Worm (Caenorhabditis elegans) whole organism, early embryonic: Measurements from ENCODE around the gene clec-134.

Experiments
- F13C5.2 ChIP-seq: sonication (generic microtip); optimal IDR thresholded peaks from 2 replicates; lab custom pipeline; 2017; ENCODE audit warnings: mild to moderate bottlenecking, missing genetic modification characterization, inconsistent platforms, missing compliant biosample characterization
- ama-1 ChIP-seq: fragments of 150-350 bp; optimal IDR thresholded peaks from 2 replicates; lab custom pipeline; 2014
- ceh-36 ChIP-seq: sonication (generic microtip); optimal IDR thresholded peaks from 2 replicates; lab custom pipeline; 2016; ENCODE audit warnings: missing genetic modification characterization, inconsistent platforms, missing compliant biosample characterization
- hnd-1 ChIP-seq: sonication (generic microtip); optimal IDR thresholded peaks from 2 replicates; lab custom pipeline; 2016; ENCODE audit warnings: missing genetic modification characterization, missing compliant biosample characterization
- tra-4 ChIP-seq: sonication (generic microtip); optimal IDR thresholded peaks from 2 replicates; lab custom pipeline; 2017; ENCODE audit warnings: missing genetic modification characterization, missing compliant biosample characterization

DNA sequence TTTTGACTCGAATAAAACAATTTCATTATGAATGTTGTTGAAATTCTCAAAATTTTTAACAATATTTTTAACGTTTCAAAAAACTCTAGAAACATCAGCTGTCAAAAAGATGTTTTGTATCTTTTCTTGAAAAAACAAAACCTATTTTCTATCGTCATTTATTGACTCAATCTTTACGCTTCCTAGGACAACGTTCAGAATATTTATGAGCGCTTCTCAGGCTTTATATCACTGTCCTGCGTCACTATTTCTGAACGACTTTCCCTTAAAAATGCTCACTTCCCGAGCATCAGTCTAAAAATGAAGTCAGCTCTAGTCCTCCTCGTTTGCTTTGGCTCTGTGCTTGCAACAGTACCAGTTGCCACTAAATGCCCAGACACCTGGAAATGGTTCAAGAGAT, 1.7 kb upstream of the clec-134 start, which contains the start of gene clec-133:
- TF ChIP-seq tra-4 (tag; lab: Kevin White, UChicago) (no peak), ceh-36 (tag; lab: Kevin White, UChicago) (no peak), F13C5.2 (no peak), hnd-1 (no peak), ama-1 (lab: Kevin White, UChicago) (no peak)
